Worm (Caenorhabditis elegans) whole organism, L2 larva: ENCODE measurements around the gene C18D11.1.

Experiments
- alr-1 ChIP-seq: fragments of 150-350 bp; optimal IDR thresholded peaks from 2 replicates; lab custom pipeline; 2014; ENCODE audit warnings: missing biosample characterization, missing genetic modification characterization
- aly-2 ChIP-seq: fragments of 150-350 bp; optimal IDR thresholded peaks from 2 replicates; lab custom pipeline; 2014; ENCODE audit warnings: missing biosample characterization, missing genetic modification characterization
- ama-1 ChIP-seq: fragments of 150-350 bp; optimal IDR thresholded peaks from 2 replicates; lab custom pipeline; 2018; ENCODE audit warnings: inconsistent platforms
- dmd-4 ChIP-seq: sonication (generic microtip); optimal IDR thresholded peaks from 2 replicates; lab custom pipeline; 2017; ENCODE audit warnings: missing biosample characterization, missing genetic modification characterization
- elt-3 ChIP-seq: sonication (generic microtip); optimal IDR thresholded peaks from 2 replicates; lab custom pipeline; 2017; ENCODE audit warnings: missing biosample characterization, missing genetic modification characterization
- mdl-1 ChIP-seq, 2 experiments: fragments of 150-350 bp in 1 of 2; sonication (generic microtip) in 1 of 2; optimal IDR thresholded peaks; 2 replicates each; lab custom pipeline; 2017; ENCODE audit warnings: missing biosample characterization in 2 of 2, missing genetic modification characterization in 2 of 2
- nhr-10 ChIP-seq: sonication (generic microtip); optimal IDR thresholded peaks from 2 replicates; lab custom pipeline; 2017; ENCODE audit warnings: missing biosample characterization, missing genetic modification characterization
- nhr-11 ChIP-seq: fragments of 150-350 bp; optimal IDR thresholded peaks from 2 replicates; lab custom pipeline; 2014; ENCODE audit warnings: missing biosample characterization, missing genetic modification characterization
- nhr-23 ChIP-seq: fragments of 150-350 bp; optimal IDR thresholded peaks from 2 replicates; lab custom pipeline; 2014; ENCODE audit warnings: missing biosample characterization, missing genetic modification reagents, missing genetic modification characterization
- nhr-6 ChIP-seq: fragments of 150-350 bp; optimal IDR thresholded peaks from 2 replicates; lab custom pipeline; 2014; ENCODE audit warnings: missing biosample characterization, missing genetic modification characterization
- nhr-77 ChIP-seq: fragments of 150-350 bp; optimal IDR thresholded peaks from 2 replicates; lab custom pipeline; 2014; ENCODE audit warnings: missing biosample characterization, missing genetic modification characterization
- skn-1 ChIP-seq: sonication (generic microtip); optimal IDR thresholded peaks from 2 replicates; lab custom pipeline; 2017; ENCODE audit warnings: missing biosample characterization, missing genetic modification characterization
- snpc-4 ChIP-seq: fragments of 150-350 bp; optimal IDR thresholded peaks from 2 replicates; lab custom pipeline; 2014; ENCODE audit warnings: missing biosample characterization, missing genetic modification characterization
- unc-39 ChIP-seq: fragments of 150-350 bp; optimal IDR thresholded peaks from 2 replicates; lab custom pipeline; 2014; ENCODE audit warnings: missing biosample characterization, missing genetic modification characterization

ce11 chrIII:11816523-11817003 is at the start of gene C18D11.1:
- TF ChIP-seq snpc-4 (tag; lab: Kevin White, UChicago) (no peak), mdl-1 (tag; optimal IDR thresholded peaks at IDR 0.05; lab: Kevin White, UChicago) (no peak), unc-39 (no peak), elt-3 (no peak), nhr-6 (tag; lab: Kevin White, UChicago) (no peak), nhr-77 (tag; lab: Kevin White, UChicago) (no peak), nhr-11 (tag; lab: Kevin White, UChicago) (no peak), skn-1 (tag; lab: Kevin White, UChicago) (no peak), nhr-10 (tag; lab: Kevin White, UChicago) (no peak), dmd-4 (tag; lab: Kevin White, UChicago) (no peak), aly-2 (tag; lab: Kevin White, UChicago) (no peak), nhr-23 (tag; lab: Kevin White, UChicago) (no peak), ama-1 (lab: Kevin White, UChicago) (no peak), alr-1 (tag; lab: Kevin White, UChicago) (no peak)
